Worm (Caenorhabditis elegans) whole organism, L2 larva: ENCODE results near the gene ZK262.8.

Source experiments
- ceh-82 ChIP-seq: fragments of 150-350 bp; optimal IDR thresholded peaks from 2 replicates; lab custom pipeline; 2014; ENCODE audit warnings: missing biosample characterization, missing genetic modification characterization
- dmd-4 ChIP-seq: sonication (generic microtip); optimal IDR thresholded peaks from 2 replicates; lab custom pipeline; 2017; ENCODE audit warnings: missing biosample characterization, missing genetic modification characterization
- fos-1 ChIP-seq: fragments of 150-350 bp; optimal IDR thresholded peaks from 2 replicates; lab custom pipeline; 2014; ENCODE audit warnings: missing biosample characterization, missing genetic modification characterization
- mdl-1 ChIP-seq, 2 experiments: fragments of 150-350 bp in 1 of 2; sonication (generic microtip) in 1 of 2; optimal IDR thresholded peaks; 2 replicates each; lab custom pipeline; 2017; ENCODE audit warnings: missing biosample characterization in 2 of 2, missing genetic modification characterization in 2 of 2
- nhr-10 ChIP-seq: sonication (generic microtip); optimal IDR thresholded peaks from 2 replicates; lab custom pipeline; 2017; ENCODE audit warnings: missing biosample characterization, missing genetic modification characterization
- nhr-12 ChIP-seq: fragments of 150-350 bp; optimal IDR thresholded peaks from 2 replicates; lab custom pipeline; 2014; ENCODE audit warnings: missing biosample characterization, missing genetic modification characterization
- nhr-237 ChIP-seq: fragments of 150-350 bp; optimal IDR thresholded peaks from 2 replicates; lab custom pipeline; 2014; ENCODE audit warnings: missing biosample characterization, missing genetic modification characterization
- nhr-25 ChIP-seq: fragments of 150-350 bp; sonication (generic microtip); optimal IDR thresholded peaks from 3 replicates; lab custom pipeline; 2014; ENCODE audit warnings: missing biosample characterization, missing genetic modification characterization
- nhr-77 ChIP-seq: fragments of 150-350 bp; optimal IDR thresholded peaks from 2 replicates; lab custom pipeline; 2014; ENCODE audit warnings: missing biosample characterization, missing genetic modification characterization
- skn-1 ChIP-seq: sonication (generic microtip); optimal IDR thresholded peaks from 2 replicates; lab custom pipeline; 2017; ENCODE audit warnings: missing biosample characterization, missing genetic modification characterization

DNA sequence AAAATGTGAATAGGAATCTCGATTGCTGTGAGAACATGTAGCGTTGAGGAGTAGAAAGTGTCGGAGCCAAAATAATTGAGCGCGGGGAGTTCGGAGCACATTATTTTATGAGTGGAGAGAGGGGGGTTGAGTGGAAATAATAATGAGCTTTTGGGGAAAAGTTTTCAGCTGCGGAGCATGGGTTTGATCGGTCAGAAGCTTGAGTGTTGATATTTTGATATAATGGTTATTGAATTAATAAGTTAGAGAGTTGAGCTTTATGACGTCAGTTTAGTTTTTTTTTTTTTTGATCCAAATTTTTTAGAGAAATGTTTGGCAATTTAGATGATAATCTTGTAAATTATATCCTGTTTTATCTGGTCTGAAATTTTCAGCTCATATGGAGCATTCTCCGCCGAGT, 42.0 kb downstream of the ZK262.8 start, which contains the start of gene srh-178:
- TF ChIP-seq nhr-25 (tag; lab: Kevin White, UChicago) (no peak), nhr-237 (tag; lab: Kevin White, UChicago) (no peak), nhr-10 (tag; lab: Kevin White, UChicago) (no peak), ceh-82 (no peak), skn-1 (no peak), nhr-12 (no peak), fos-1 (tag; lab: Kevin White, UChicago) (no peak), nhr-77 (tag; lab: Kevin White, UChicago) (no peak), mdl-1 (tag; optimal IDR thresholded peaks at IDR 0.05; lab: Kevin White, UChicago) (no peak), dmd-4 (tag; lab: Kevin White, UChicago) (no peak)
